Fruit fly (Drosophila melanogaster): ENCODE data around the gene CecB.

The CecB gene

dm6 chr3R:30248565-30248964 is 35.0 kb upstream of the CecB start:
- no peak for TF ChIP-seq Sin3A (optimal IDR thresholded peaks at IDR 0.05)
- TF ChIP-seq Myc (optimal IDR thresholded peaks at IDR 0.05) = no peak
- no peak for TF ChIP-seq ttk (optimal IDR thresholded peaks at IDR 0.05)
- no peak for TF ChIP-seq insv (optimal IDR thresholded peaks at IDR 0.05)
- no peak for TF ChIP-seq psq (optimal IDR thresholded peaks at IDR 0.05)
- TF ChIP-seq h (optimal IDR thresholded peaks at IDR 0.05) = no peak

- TF ChIP-seq Myc (optimal IDR thresholded peaks at IDR 0.05) = no peak
- TF ChIP-seq insv (optimal IDR thresholded peaks at IDR 0.05) = no peak
- no peak for TF ChIP-seq h (optimal IDR thresholded peaks at IDR 0.05)
- no peak for TF ChIP-seq psq (optimal IDR thresholded peaks at IDR 0.05)
- no peak for TF ChIP-seq Sin3A (optimal IDR thresholded peaks at IDR 0.05)
- no peak for TF ChIP-seq ttk (optimal IDR thresholded peaks at IDR 0.05)
Observed at dm6 chr3R:30247802-30248363, 34.3 kb upstream of the CecB start.

dm6 chr3R:30246603-30247002 is 33.0 kb upstream of the CecB start, which contains the start of gene CG9733:
TSS of gene CG9733 (minus strand) at chr3R:30246703.
- TF ChIP-seq Myc (optimal IDR thresholded peaks at IDR 0.05) (no peak), psq (optimal IDR thresholded peaks at IDR 0.05) (no peak)

DNA sequence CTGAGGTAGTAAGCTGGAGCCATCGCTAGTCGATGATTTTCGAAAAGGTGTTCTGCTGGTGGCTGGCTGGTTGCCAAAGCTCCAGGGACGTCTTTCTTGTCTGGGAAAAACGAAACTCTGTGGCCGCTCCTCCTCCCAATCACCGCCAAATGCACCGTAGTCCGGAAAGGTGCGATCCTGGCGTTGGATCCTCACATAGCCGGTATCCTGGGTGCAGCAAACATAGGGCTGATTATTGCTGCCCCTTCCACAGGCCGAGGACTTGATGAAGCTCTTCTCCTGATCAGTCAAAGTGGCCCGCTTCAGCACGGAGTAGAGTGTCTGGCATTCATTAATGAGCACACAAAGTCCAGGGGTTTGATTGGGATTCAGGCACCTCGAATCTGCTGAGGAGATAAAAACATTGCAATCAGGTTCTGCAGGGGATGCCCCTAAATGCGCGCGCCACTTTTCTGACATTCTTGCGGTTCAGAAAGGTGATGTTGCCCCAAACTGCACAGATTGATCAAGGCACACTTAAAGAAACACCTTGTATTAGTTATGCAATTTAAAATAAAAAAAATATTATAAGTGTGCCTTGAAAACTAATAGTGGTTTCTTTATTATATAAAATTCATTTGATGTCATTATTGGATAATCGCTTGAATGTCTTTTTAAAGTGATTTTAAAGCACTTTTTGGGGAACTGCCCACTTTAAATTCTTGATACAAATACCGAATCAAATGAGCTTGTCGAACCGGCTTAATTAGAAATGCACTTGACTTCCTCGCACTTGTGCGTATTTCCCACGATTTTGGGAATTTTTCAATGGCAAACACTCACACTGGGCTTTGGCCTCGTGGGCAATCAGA is 32.4 kb upstream of the CecB start:
- TF ChIP-seq psq (optimal IDR thresholded peaks at IDR 0.05) (no peak), insv (optimal IDR thresholded peaks at IDR 0.05) (no peak), Myc (optimal IDR thresholded peaks at IDR 0.05) (no peak), h (optimal IDR thresholded peaks at IDR 0.05) (no peak), ttk (optimal IDR thresholded peaks at IDR 0.05) (no peak), Sin3A (optimal IDR thresholded peaks at IDR 0.05) (no peak)

DNA sequence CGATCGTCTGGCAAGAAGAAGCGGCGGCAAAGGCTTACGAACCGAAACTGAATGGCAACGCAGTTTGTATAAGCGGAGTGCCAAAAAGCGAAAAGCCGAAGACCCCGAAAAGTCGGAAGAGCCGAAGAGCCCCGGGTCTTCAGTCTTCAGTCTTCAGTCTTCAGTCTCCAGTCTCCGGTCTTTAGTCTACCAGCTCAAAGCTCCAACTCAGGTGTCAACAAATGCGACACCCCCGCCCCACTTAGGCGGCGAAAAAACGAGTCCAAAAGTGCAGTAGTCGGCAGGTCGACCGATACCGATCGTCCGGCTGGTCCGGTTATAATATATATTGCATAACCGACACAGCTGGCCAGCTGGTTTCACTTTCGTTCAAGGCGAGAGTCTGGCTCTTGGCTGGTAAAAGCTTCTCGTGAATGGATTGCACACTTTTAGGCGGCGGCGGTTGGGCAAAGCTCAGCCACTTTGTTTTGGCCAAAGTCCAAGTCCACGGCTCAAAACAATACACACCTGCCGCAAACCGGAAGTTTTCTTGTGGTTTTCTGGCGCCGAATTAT is 29.7 kb upstream of the CecB start, which contains the start of gene CG9737:
CG9737 (minus strand) TSS at position 51 of the 554 bp plus-strand sequence.
- TF ChIP-seq h (optimal IDR thresholded peaks at IDR 0.05) (no peak), ttk (optimal IDR thresholded peaks at IDR 0.05) (no peak)

DNA sequence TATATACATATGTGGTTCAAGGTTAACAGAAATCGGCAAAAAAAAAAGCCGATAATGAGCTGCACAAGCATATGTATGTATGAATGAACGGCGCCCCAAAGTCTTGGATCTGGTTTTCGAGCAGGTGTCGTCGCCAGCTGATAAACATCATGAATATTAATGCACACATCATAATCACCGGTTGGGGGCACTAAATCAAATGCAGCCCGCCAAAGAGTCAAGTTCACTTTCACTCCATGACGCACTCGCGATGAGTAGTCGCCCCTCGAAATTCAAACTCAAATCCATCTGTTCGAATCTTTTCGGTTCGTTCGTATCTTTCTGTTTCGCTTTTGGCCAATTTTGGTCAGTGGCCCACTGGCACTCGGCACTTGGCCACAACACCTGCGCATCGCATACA is 26.6 kb upstream of the CecB start:
- TF ChIP-seq psq (optimal IDR thresholded peaks at IDR 0.05) (no peak), insv (optimal IDR thresholded peaks at IDR 0.05) (no peak)

DNA sequence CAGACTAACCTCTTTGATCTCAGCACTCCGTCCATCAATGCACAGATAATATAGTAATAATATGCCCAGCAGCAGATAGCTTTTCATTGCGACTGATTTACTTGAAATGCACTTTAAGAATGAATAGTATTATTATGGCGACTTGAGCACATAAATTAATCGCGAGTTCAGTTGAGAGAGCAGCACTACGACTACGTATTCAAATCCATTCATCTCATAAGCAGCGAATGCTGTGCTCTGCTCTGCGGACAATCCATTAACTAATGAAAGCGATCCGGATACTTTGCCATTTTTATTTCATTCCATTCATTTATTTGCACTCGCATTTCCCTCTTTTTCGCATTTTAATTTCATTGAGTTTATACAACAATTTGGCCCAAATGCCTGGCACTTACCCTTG is 24.0 kb upstream of the CecB start, which contains the start of gene CG43448:
CG43448 (minus strand) TSS at position 101 of the 400 bp plus-strand sequence.
- no peak for TF ChIP-seq insv (optimal IDR thresholded peaks at IDR 0.05)
- TF ChIP-seq Sin3A (optimal IDR thresholded peaks at IDR 0.05) = no peak
- no peak for TF ChIP-seq psq (optimal IDR thresholded peaks at IDR 0.05)
- TF ChIP-seq h (optimal IDR thresholded peaks at IDR 0.05) = no peak
- no peak for TF ChIP-seq ttk (optimal IDR thresholded peaks at IDR 0.05)
- no peak for TF ChIP-seq Myc (optimal IDR thresholded peaks at IDR 0.05)

- no peak for TF ChIP-seq Sin3A (optimal IDR thresholded peaks at IDR 0.05)
- no peak for TF ChIP-seq h (optimal IDR thresholded peaks at IDR 0.05)
- TF ChIP-seq psq (optimal IDR thresholded peaks at IDR 0.05) = no peak
- TF ChIP-seq ttk (optimal IDR thresholded peaks at IDR 0.05) = no peak
- no peak for TF ChIP-seq insv (optimal IDR thresholded peaks at IDR 0.05)
- no peak for TF ChIP-seq Myc (optimal IDR thresholded peaks at IDR 0.05)
Observed at dm6 chr3R:30236994-30237393, 23.4 kb upstream of the CecB start.

DNA sequence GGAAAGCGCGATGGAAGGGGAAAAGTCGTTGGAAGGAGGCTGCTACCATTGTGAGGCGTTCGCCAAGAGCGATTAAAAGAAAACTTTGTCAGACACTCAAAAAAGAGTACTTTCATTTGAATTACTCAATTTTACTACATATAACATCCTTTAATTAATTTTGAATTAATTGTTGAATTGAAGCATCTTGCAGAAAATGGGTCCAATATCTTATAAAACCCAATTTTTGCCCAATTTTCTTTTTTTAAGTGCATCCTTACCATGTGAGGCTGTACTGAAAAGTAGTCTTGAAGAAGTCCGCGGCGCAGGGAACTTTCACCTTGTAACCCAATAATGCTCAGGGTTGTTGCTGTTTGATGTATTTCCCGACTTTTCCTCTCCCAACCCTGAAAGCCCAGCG is 21.7 kb upstream of the CecB start:
- TF ChIP-seq h (optimal IDR thresholded peaks at IDR 0.05) (no peak), Myc (optimal IDR thresholded peaks at IDR 0.05) (no peak), ttk (optimal IDR thresholded peaks at IDR 0.05) (no peak), insv (optimal IDR thresholded peaks at IDR 0.05) (no peak)

- no peak for TF ChIP-seq psq (optimal IDR thresholded peaks at IDR 0.05)
- no peak for TF ChIP-seq Myc (optimal IDR thresholded peaks at IDR 0.05)
- TF ChIP-seq insv (optimal IDR thresholded peaks at IDR 0.05) = no peak
- TF ChIP-seq h (optimal IDR thresholded peaks at IDR 0.05) = no peak
- no peak for TF ChIP-seq ttk (optimal IDR thresholded peaks at IDR 0.05)
Observed at dm6 chr3R:30224577-30224976, 11.0 kb upstream of the CecB start.

DNA sequence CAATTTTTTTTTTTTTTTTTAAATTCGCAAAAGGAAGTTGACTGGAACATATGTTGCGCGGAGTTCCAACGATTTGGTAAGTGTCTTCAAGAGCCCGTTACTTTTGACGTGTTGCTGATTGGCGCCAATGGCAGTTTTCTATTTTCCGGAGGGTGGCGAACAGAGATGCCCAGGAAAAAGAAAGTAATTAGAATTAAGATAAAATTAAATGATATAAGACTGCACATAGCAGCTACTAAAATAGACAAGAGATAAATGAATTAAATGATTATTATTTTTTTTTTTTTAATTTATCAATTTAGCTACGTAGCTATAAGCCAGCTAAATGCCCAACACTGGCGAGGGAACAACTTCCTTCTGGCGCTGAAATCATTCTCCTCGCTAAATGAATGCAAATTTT is 8.6 kb upstream of the CecB start:
- no peak for TF ChIP-seq h (optimal IDR thresholded peaks at IDR 0.05)
- no peak for TF ChIP-seq psq (optimal IDR thresholded peaks at IDR 0.05)
- no peak for TF ChIP-seq ttk (optimal IDR thresholded peaks at IDR 0.05)
- no peak for TF ChIP-seq insv (optimal IDR thresholded peaks at IDR 0.05)
- no peak for TF ChIP-seq Sin3A (optimal IDR thresholded peaks at IDR 0.05)
- TF ChIP-seq Myc (optimal IDR thresholded peaks at IDR 0.05) = no peak

DNA sequence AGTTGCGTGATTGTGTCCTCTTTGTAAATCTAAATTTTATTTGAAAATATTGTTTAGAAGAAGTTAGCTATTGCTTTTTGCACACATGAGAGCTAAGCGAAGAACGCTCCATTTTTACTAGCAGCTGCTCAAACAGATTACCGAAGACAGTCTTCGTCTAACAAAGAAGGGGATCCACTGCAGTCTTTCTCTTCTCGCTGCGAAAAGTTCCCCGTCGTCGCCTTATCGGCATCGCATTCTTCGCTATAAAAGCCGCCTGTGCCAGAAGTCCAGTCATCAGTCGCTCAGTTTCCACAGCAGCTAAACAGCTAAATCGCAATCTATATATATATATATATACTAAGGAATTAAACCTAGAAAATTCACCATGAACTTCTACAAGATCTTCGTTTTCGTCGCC is 2.6 kb upstream of the CecB start, which contains the start of gene CecC:
CecC (plus strand) TSS at position 275 of the 400 bp plus-strand sequence.
- TF ChIP-seq psq (optimal IDR thresholded peaks at IDR 0.05) (no peak), insv (optimal IDR thresholded peaks at IDR 0.05) (no peak)

DNA sequence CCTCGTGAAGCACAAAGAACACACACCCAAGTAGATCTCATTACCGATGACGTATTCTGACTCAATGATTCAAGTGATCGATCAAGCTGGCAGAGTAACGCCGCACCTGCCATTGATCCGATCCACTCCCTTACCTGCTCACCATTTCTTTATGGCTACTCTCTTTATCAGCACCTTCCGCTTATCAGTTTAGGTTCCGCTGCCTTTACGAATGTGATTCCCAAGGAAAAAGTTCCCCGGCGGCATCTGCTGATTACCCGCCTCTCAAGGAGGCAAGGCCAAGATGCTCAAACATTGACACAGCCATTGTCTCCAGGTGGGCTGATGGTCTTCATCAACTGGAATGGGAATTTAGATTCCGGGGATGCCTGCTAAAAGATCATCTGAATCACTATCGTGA is 1.4 kb upstream of the CecB start:
- TF ChIP-seq psq (optimal IDR thresholded peaks at IDR 0.05) = no peak
- no peak for TF ChIP-seq Myc (optimal IDR thresholded peaks at IDR 0.05)
- TF ChIP-seq h (optimal IDR thresholded peaks at IDR 0.05) = no peak
- TF ChIP-seq insv (optimal IDR thresholded peaks at IDR 0.05) = no peak
- TF ChIP-seq ttk (optimal IDR thresholded peaks at IDR 0.05) = no peak
- no peak for TF ChIP-seq Sin3A (optimal IDR thresholded peaks at IDR 0.05)
